Fruit fly (Drosophila melanogaster) whole organism, pupa: Measurements from ENCODE around the gene CG11892.
A peak's percentile ranks its signal among the peaks of the same experiment; 100 is the strongest.

Experiments used
- CG10348 ChIP-seq: fragments of 200-800 bp; sonication (Bioruptor generic); IDR thresholded peaks from 2 replicates; pipeline ENCODE4 v1.3.6; 2022; ENCODE audit warnings: missing biosample characterization, missing genetic modification characterization
- CG12605 ChIP-seq: fragments of 200-800 bp; sonication (Bioruptor generic); IDR thresholded peaks from 2 replicates; pipeline ENCODE4 v1.3.6; 2022; ENCODE audit warnings: missing biosample characterization, missing genetic modification characterization
- CG13204 ChIP-seq: fragments of 200-800 bp; sonication (Bioruptor generic); optimal IDR thresholded peaks from 2 replicates; lab custom pipeline; 2018; ENCODE audit warnings: missing biosample characterization, mild to moderate bottlenecking, missing genetic modification characterization, moderate library complexity
- CG14655 ChIP-seq: fragments of 200-800 bp; sonication (Bioruptor generic); optimal IDR thresholded peaks from 3 replicates; lab custom pipeline; 2017; ENCODE audit warnings: mild to moderate bottlenecking, missing biosample characterization, missing genetic modification reagents, missing genetic modification characterization
- CG15710 ChIP-seq: fragments of 200-800 bp; sonication (Bioruptor generic); optimal IDR thresholded peaks from 2 replicates; lab custom pipeline; 2018; ENCODE audit warnings: missing biosample characterization, mild to moderate bottlenecking, missing genetic modification characterization, moderate library complexity
- CG17806 ChIP-seq: fragments of 200-800 bp; sonication (Bioruptor generic); optimal IDR thresholded peaks from 2 replicates; lab custom pipeline; 2018; ENCODE audit warnings: missing biosample characterization, mild to moderate bottlenecking, missing genetic modification characterization, moderate library complexity
- CG32121 ChIP-seq: fragments of 200-800 bp; sonication (Bioruptor generic); IDR thresholded peaks from 2 replicates; pipeline ENCODE4 v1.3.6; 2022; ENCODE audit warnings: missing biosample characterization, missing genetic modification characterization
- CG34367 ChIP-seq: fragments of 200-800 bp; sonication (Bioruptor generic); optimal IDR thresholded peaks from 2 replicates; lab custom pipeline; 2018; ENCODE audit warnings: missing biosample characterization, mild to moderate bottlenecking, missing genetic modification characterization
- CG4496 ChIP-seq: fragments of 200-800 bp; sonication (Bioruptor generic); IDR thresholded peaks from 3 replicates; pipeline ENCODE4 v1.3.6; 2022; ENCODE audit warnings: missing biosample characterization, missing genetic modification characterization
- CG8159 ChIP-seq: fragments of 200-800 bp; sonication (Bioruptor generic); optimal IDR thresholded peaks from 3 replicates; lab custom pipeline; 2018; ENCODE audit warnings: missing biosample characterization, mild to moderate bottlenecking, missing genetic modification characterization, moderate library complexity
- CG8301 ChIP-seq: fragments of 200-800 bp; sonication (Bioruptor generic); optimal IDR thresholded peaks from 2 replicates; lab custom pipeline; 2018; ENCODE audit warnings: missing biosample characterization, mild to moderate bottlenecking, missing genetic modification characterization
- CG9948 ChIP-seq: fragments of 200-800 bp; sonication (Bioruptor generic); optimal IDR thresholded peaks from 2 replicates; lab custom pipeline; 2018; ENCODE audit warnings: missing biosample characterization, mild to moderate bottlenecking, missing genetic modification characterization, moderate library complexity
- D1 ChIP-seq: fragments of 200-800 bp; sonication (Bioruptor generic); optimal IDR thresholded peaks from 2 replicates; lab custom pipeline; 2018; ENCODE audit warnings: missing biosample characterization, mild to moderate bottlenecking, missing genetic modification characterization, moderate library complexity
- EcR ChIP-seq: fragments of 200-800 bp; sonication (Bioruptor generic); optimal IDR thresholded peaks from 3 replicates; lab custom pipeline; 2019; ENCODE audit warnings: missing biosample characterization, missing genetic modification characterization, mild to moderate bottlenecking, moderate library complexity, missing genetic modification reagents
- Ets98B ChIP-seq: fragments of 200-800 bp; sonication (Bioruptor generic); IDR thresholded peaks from 2 replicates; pipeline ENCODE4 v1.3.6; 2022; ENCODE audit warnings: missing biosample characterization, missing genetic modification characterization
- Pif1A ChIP-seq: fragments of 200-800 bp; sonication (Bioruptor generic); optimal IDR thresholded peaks from 3 replicates; lab custom pipeline; 2016; ENCODE audit warnings: missing biosample characterization, missing genetic modification characterization
- Pif1B ChIP-seq: fragments of 200-800 bp; sonication (Bioruptor generic); optimal IDR thresholded peaks from 3 replicates; lab custom pipeline; 2016; ENCODE audit warnings: missing biosample characterization, missing genetic modification characterization
- Snoo ChIP-seq: fragments of 200-800 bp; sonication (Bioruptor generic); optimal IDR thresholded peaks from 3 replicates; lab custom pipeline; 2017; ENCODE audit warnings: missing biosample characterization, mild to moderate bottlenecking, missing genetic modification characterization, inconsistent platforms
- fd96Ca ChIP-seq: fragments of 200-800 bp; sonication (Bioruptor generic); IDR thresholded peaks from 3 replicates; pipeline ENCODE4 v1.3.6; 2022; ENCODE audit warnings: missing biosample characterization, missing genetic modification characterization
- gl ChIP-seq: fragments of 200-800 bp; sonication (Bioruptor generic); optimal IDR thresholded peaks from 2 replicates; lab custom pipeline; 2018; ENCODE audit warnings: missing biosample characterization, mild to moderate bottlenecking, missing genetic modification characterization
- rn ChIP-seq: fragments of 200-800 bp; sonication (Bioruptor generic); IDR thresholded peaks from 2 replicates; pipeline ENCODE4 v1.3.6; 2022; ENCODE audit warnings: missing biosample characterization, missing genetic modification characterization

Gene CG11892

DNA sequence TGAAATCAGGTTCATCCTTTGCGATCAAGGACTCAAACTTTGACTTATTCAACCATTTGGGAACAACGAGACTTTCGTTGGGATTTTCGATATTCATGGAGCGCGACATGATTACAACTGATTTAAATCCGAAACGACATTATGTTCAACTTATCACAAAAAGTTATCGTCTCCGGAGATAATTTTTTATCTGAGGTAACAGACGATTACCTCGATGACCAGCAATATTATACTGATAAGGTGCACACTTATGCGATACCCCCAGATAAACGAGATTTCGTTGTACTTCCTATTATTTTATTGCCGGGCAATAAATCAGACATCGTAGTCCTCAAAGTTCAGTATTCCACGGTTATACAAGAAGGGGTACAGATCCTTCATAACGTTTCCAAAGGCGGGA lies 16.3 kb downstream of the CG11892 start, which contains the start of gene CG31097:
CG31097 (minus strand) TSS at position 101 of the 400 bp plus-strand sequence.
- no peak for TF ChIP-seq Pif1A (GFP tag; lab: Kevin White, UChicago)
- TF ChIP-seq rn (GFP tag; lab: Robert Waterston, UW): no peak
- TF ChIP-seq CG8159 (tag; lab: Kevin White, UChicago): no peak
- no peak for TF ChIP-seq Ets98B (GFP tag; lab: Robert Waterston, UW)
- no peak for TF ChIP-seq CG4496 (GFP tag; lab: Robert Waterston, UW)
- no peak for TF ChIP-seq CG10348 (GFP tag; lab: Robert Waterston, UW)
- no peak for TF ChIP-seq fd96Ca (GFP tag; lab: Robert Waterston, UW)

DNA sequence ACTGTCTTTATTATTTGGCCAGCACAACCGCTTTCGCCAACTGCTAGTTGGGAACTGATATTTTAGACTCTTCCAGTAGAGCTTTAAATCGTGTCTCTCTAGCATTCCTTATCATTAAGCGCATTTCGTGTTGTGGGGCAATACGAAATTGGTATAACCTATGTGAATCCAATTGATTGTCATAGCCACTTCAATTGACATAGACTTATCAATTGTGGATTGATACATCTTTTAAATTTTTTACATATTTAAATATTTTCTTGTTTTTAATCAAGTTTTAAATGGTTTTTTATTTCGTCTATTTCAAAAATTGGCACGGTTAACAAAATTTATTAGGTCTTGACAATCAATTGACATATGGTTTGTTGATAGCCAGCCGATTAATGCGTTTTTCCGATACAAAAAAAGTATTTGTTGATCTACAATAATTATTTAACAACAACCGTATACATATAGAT lies 18.2 kb downstream of the CG11892 start, which contains the start of gene CG31288:
CG31288 (minus strand) TSS at position 51 of the 458 bp plus-strand sequence.
- TF ChIP-seq gl (tag; lab: Kevin White, UChicago): no peak
- TF ChIP-seq EcR (GFP tag; lab: Kevin White, UChicago): no peak
- TF ChIP-seq CG13204: no peak

DNA sequence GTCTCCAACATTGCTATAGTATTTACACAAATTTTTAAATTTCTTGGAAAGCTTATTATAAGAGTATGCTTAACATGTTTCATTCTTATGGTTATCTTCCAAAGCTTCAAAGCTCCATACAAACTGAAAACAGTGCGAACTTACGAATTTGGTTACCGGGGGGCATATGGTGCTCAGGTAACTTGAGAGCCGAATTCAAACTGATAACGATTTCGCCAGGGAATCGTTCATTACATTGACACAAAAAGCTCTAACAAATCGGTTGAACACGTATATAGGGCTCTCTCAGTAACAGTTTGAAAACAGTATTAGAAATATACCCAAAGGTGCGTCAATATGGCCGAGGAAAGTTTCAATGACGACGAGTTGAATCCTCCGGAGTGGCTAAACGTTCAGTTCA lies 19.2 kb downstream of the CG11892 start, which contains the start of gene CG13659:
CG13659 (plus strand) TSS at position 317 of the 400 bp plus-strand sequence.
- TF ChIP-seq fd96Ca (GFP tag; lab: Robert Waterston, UW): no peak
- TF ChIP-seq rn (GFP tag; lab: Robert Waterston, UW): no peak
- no peak for TF ChIP-seq gl (tag; lab: Kevin White, UChicago)
- no peak for TF ChIP-seq CG32121
- no peak for TF ChIP-seq D1 (tag; lab: Kevin White, UChicago)
- no peak for TF ChIP-seq Snoo (tag; lab: Kevin White, UChicago)

DNA sequence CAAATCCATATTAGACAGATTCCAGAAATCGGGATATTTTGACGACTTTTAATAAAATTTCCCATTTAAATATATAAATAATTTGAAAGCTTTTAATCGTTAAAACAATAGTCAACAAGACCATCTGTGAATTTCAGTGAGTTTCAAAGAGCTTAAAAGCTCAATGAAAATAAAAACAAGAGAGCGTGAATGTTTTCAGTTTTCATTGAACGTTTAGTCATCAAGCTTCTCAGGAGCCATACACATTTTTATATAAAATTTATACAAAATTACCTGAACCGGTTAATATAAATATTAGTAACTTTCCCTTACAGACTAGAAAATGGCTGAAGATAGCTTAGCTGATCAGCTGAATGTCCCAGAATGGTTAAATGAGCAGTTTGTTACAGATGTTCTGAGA lies 20.9 kb downstream of the CG11892 start, which contains the start of gene CG31370:
CG31370 (plus strand) TSS at position 226 of the 400 bp plus-strand sequence.
- TF ChIP-seq rn (GFP tag; lab: Robert Waterston, UW) (no peak), Pif1A (GFP tag; lab: Kevin White, UChicago) (no peak), D1 (tag; lab: Kevin White, UChicago) (no peak), CG32121 (no peak), Ets98B (GFP tag; lab: Robert Waterston, UW) (no peak), CG17806 (no peak), Snoo (tag; lab: Kevin White, UChicago) (no peak), CG34367 (tag; lab: Kevin White, UChicago) (no peak), CG10348 (GFP tag; lab: Robert Waterston, UW) (no peak), CG13204 (no peak), CG9948 (tag; lab: Kevin White, UChicago) (no peak), fd96Ca (GFP tag; lab: Robert Waterston, UW) (no peak), CG8301 (no peak), CG12605 (GFP tag; lab: Robert Waterston, UW) (no peak), Pif1B (GFP tag; lab: Kevin White, UChicago) (no peak), CG14655 (GFP tag; lab: Kevin White, UChicago) (no peak), CG8159 (tag; lab: Kevin White, UChicago) (no peak), CG15710 (tag; lab: Kevin White, UChicago) (no peak), CG4496 (GFP tag; lab: Robert Waterston, UW) (no peak), EcR (GFP tag; lab: Kevin White, UChicago) (no peak)

DNA sequence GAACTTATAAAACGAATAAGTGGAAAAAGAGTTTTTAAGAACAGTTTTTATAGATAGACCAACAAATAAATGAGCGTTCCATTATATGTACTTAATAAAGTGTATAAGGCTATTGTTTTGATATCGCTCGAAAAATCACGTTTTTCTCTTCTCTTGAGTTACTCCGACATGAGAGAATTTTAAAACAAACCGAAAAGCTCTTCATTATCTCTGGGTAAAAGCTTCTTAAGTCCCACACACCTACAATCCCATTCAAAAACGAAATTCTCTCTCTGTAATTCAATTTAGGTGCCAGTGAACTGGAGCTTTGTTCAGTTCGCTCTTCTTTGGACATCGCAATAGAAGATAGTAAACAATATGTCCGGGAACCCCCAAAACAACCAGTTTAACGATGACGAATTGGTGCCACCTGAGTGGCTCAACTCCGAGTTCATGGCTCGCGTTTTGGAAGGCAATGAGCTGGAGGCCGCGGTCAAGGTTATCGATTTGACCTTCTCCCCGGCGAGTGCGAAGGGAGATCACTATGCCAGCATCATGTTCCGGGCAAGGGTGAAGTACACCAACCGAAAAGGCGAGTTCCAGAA lies 22.6 kb downstream of the CG11892 start, which contains the start of gene CG31436:
CG31436 (plus strand) TSS at position 281 of the 584 bp plus-strand sequence.
- TF ChIP-seq Ets98B (GFP tag; lab: Robert Waterston, UW) (no peak), EcR (GFP tag; lab: Kevin White, UChicago) (peak; percentile 74), Pif1B (GFP tag; lab: Kevin White, UChicago) (no peak)

DNA sequence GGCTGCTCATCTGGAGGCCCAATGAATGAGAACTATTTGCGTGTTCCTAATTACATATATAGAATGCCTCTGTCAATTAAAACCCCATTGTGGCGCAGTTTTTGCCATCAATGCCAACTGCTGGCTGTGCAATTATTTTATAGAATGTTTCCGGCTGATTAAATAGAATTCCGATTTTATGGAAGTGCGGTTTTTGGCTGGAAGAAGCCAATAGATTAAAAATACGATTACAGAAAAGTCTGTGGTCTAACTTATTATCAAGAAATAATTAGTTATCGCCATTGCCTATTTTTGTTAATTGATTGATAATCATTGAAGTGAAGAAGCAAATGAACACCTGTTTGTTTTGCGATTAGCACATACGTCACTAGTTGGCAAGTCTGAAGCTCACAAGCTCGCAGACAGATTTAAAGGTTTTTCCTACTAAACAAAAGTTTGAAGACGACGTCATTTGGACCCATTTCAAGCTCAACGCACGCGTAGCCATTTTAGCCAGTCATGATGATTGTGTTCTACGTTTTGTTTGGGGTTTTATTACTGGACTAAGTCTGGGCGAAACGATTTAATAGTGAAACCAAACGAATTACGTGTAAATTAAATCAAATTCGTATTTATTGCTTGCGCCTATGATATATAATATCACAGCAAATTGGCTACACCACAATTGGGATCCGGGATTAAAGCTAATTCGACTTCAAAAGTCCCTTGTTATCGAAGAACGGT lies 24.6 kb downstream of the CG11892 start:
- TF ChIP-seq CG34367 (tag; lab: Kevin White, UChicago) (no peak), CG10348 (GFP tag; lab: Robert Waterston, UW) (no peak), Pif1B (GFP tag; lab: Kevin White, UChicago) (no peak), CG17806 (no peak), fd96Ca (GFP tag; lab: Robert Waterston, UW) (no peak), D1 (tag; lab: Kevin White, UChicago) (no peak), CG4496 (GFP tag; lab: Robert Waterston, UW) (no peak), CG8159 (tag; lab: Kevin White, UChicago) (no peak), gl (tag; lab: Kevin White, UChicago) (no peak), Ets98B (GFP tag; lab: Robert Waterston, UW) (no peak), Snoo (tag; lab: Kevin White, UChicago) (no peak), Pif1A (GFP tag; lab: Kevin White, UChicago) (no peak), CG12605 (GFP tag; lab: Robert Waterston, UW) (no peak)
- TF ChIP-seq, all 21 proteins: peak for 0
